Fruit fly (Drosophila melanogaster) whole organism, embryonic: ENCODE measurements around the gene cactin.

Experiments
- Aef1 ChIP-seq: fragments of 200-800 bp; sonication (Bioruptor generic); IDR thresholded peaks from 3 replicates; pipeline ENCODE4 v1.3.6; 2022; ENCODE audit warnings: missing biosample characterization, missing genetic modification characterization
- Antp ChIP-seq: fragments of 200-800 bp; sonication (Bioruptor generic); optimal IDR thresholded peaks from 3 replicates; lab custom pipeline; 2016; ENCODE audit warnings: missing biosample characterization, missing genetic modification characterization
- Bdp1 ChIP-seq: fragments of 200-800 bp; sonication (Bioruptor generic); optimal IDR thresholded peaks from 3 replicates; lab custom pipeline; 2016; ENCODE audit warnings: missing biosample characterization, missing genetic modification characterization
- Blimp-1 ChIP-seq: fragments of 200-800 bp; sonication (Bioruptor generic); optimal IDR thresholded peaks from 3 replicates; lab custom pipeline; 2018; ENCODE audit warnings: missing biosample characterization, missing genetic modification characterization, mild to moderate bottlenecking, moderate library complexity, missing genetic modification reagents
- CG10267 ChIP-seq: fragments of 200-800 bp; sonication (Bioruptor generic); optimal IDR thresholded peaks from 2 replicates; lab custom pipeline; 2018; ENCODE audit warnings: missing biosample characterization, mild to moderate bottlenecking, missing genetic modification characterization, moderate library complexity
- CG10462 ChIP-seq: fragments of 200-800 bp; sonication (Bioruptor generic); optimal IDR thresholded peaks from 2 replicates; lab custom pipeline; 2016; ENCODE audit warnings: missing biosample characterization, missing genetic modification characterization
- CG10543 ChIP-seq: fragments of 200-800 bp; sonication (Bioruptor generic); optimal IDR thresholded peaks from 3 replicates; lab custom pipeline; 2017; ENCODE audit warnings: missing biosample characterization, mild to moderate bottlenecking, missing genetic modification characterization, moderate library complexity
- CG11560 ChIP-seq: fragments of 200-800 bp; sonication (Bioruptor generic); IDR thresholded peaks from 3 replicates; pipeline ENCODE4 v1.3.6; 2022; ENCODE audit warnings: missing biosample characterization, missing genetic modification characterization
- CG11695 ChIP-seq: fragments of 200-800 bp; sonication (Bioruptor generic); IDR thresholded peaks from 3 replicates; pipeline ENCODE4 v1.3.6; 2022; ENCODE audit warnings: missing biosample characterization, missing genetic modification characterization
- CG12659 ChIP-seq: fragments of 200-800 bp; sonication (Bioruptor generic); optimal IDR thresholded peaks from 3 replicates; lab custom pipeline; 2017; ENCODE audit warnings: mild to moderate bottlenecking, missing biosample characterization, missing genetic modification reagents, missing genetic modification characterization
- CG12744 ChIP-seq: fragments of 200-800 bp; sonication (Bioruptor generic); optimal IDR thresholded peaks from 2 replicates; lab custom pipeline; 2016; ENCODE audit warnings: missing biosample characterization, missing genetic modification characterization
- CG12769 ChIP-seq: fragments of 200-800 bp; sonication (Bioruptor generic); optimal IDR thresholded peaks from 2 replicates; lab custom pipeline; 2019; ENCODE audit warnings: missing biosample characterization, mild to moderate bottlenecking, missing genetic modification characterization, moderate library complexity
- CG13296 ChIP-seq: fragments of 200-800 bp; sonication (Bioruptor generic); optimal IDR thresholded peaks from 3 replicates; lab custom pipeline; 2018; ENCODE audit warnings: missing biosample characterization, mild to moderate bottlenecking, missing genetic modification characterization
- CG16813 ChIP-seq: fragments of 200-800 bp; sonication (Bioruptor generic); IDR thresholded peaks from 3 replicates; pipeline ENCODE4 v1.3.6; 2022; ENCODE audit warnings: missing biosample characterization, missing genetic modification characterization; ENCODE audit not compliant: partially characterized antibody
- CG4360 ChIP-seq: fragments of 200-800 bp; sonication (Bioruptor generic); IDR thresholded peaks from 2 replicates; pipeline ENCODE4 v1.3.6; 2022; ENCODE audit warnings: missing biosample characterization, missing genetic modification characterization
- CG4424 ChIP-seq: fragments of 200-800 bp; sonication (Bioruptor generic); optimal IDR thresholded peaks from 3 replicates; lab custom pipeline; 2016; ENCODE audit warnings: missing biosample characterization, missing genetic modification characterization
- CG4730 ChIP-seq: fragments of 200-800 bp; sonication (Bioruptor generic); IDR thresholded peaks from 2 replicates; pipeline ENCODE4 v1.3.6; 2022; ENCODE audit warnings: missing biosample characterization, missing genetic modification characterization
- CG6272 ChIP-seq: fragments of 200-800 bp; sonication (Bioruptor generic); IDR thresholded peaks from 2 replicates; pipeline ENCODE4 v1.3.6; 2022; ENCODE audit warnings: missing biosample characterization, missing genetic modification characterization
- CG8290 ChIP-seq, 3 experiments: fragments of 200-800 bp; sonication (Bioruptor generic); optimal IDR thresholded peaks; 2 replicates each; lab custom pipeline; 2016 to 2019; ENCODE audit warnings: missing biosample characterization in 3 of 3, missing genetic modification characterization in 3 of 3, mild to moderate bottlenecking in 2 of 3, moderate library complexity in 1 of 3
- CkIIα-i1 ChIP-seq: fragments of 200-800 bp; sonication (Bioruptor generic); IDR thresholded peaks from 2 replicates; pipeline ENCODE4 v1.3.6; 2022; ENCODE audit warnings: missing biosample characterization, missing genetic modification characterization
- Dad ChIP-seq: fragments of 200-800 bp; sonication (Bioruptor generic); optimal IDR thresholded peaks from 3 replicates; lab custom pipeline; 2016; ENCODE audit warnings: missing biosample characterization, missing genetic modification characterization
- Dp ChIP-seq: fragments of 200-800 bp; sonication (Bioruptor generic); optimal IDR thresholded peaks from 2 replicates; lab custom pipeline; 2018; ENCODE audit warnings: missing biosample characterization, mild to moderate bottlenecking, missing genetic modification characterization, moderate library complexity
- ERR ChIP-seq: fragments of 200-800 bp; sonication (Bioruptor generic); optimal IDR thresholded peaks from 2 replicates; lab custom pipeline; 2016; ENCODE audit warnings: missing biosample characterization, missing genetic modification characterization
- Ets65A ChIP-seq: fragments of 200-800 bp; sonication (Bioruptor generic); peaks from one replicate; lab custom pipeline; 2016; ENCODE audit warnings: missing biosample characterization, missing genetic modification characterization
- Max ChIP-seq: fragments of 200-800 bp; sonication (Bioruptor generic); optimal IDR thresholded peaks from 2 replicates; lab custom pipeline; 2016; ENCODE audit warnings: missing biosample characterization, mild to moderate bottlenecking, missing genetic modification characterization
- Scr ChIP-seq: fragments of 200-800 bp; sonication (Bioruptor generic); IDR thresholded peaks from 2 replicates; pipeline ENCODE4 v1.3.6; 2022; ENCODE audit warnings: missing biosample characterization, missing genetic modification characterization; ENCODE audit not compliant: partially characterized antibody
- Side ChIP-seq: fragments of 200-800 bp; sonication (Bioruptor generic); optimal IDR thresholded peaks from 2 replicates; lab custom pipeline; 2016; ENCODE audit warnings: missing biosample characterization, missing genetic modification characterization
- Stat92E ChIP-seq, 3 experiments: fragments of >200 bp in 2 of 3; fragments of 200-800 bp in 1 of 3; sonication (Bioruptor generic) in 1 of 3; optimal IDR thresholded peaks; 2 replicates each; lab custom pipeline; 2017 to 2019; ENCODE audit warnings: missing biosample characterization in 3 of 3, missing genetic modification characterization in 3 of 3, mild to moderate bottlenecking in 1 of 3, moderate library complexity in 1 of 3
- bbx ChIP-seq: fragments of 200-800 bp; sonication (Bioruptor generic); IDR thresholded peaks from 2 replicates; pipeline ENCODE4 v1.3.6; 2022; ENCODE audit warnings: missing biosample characterization, missing genetic modification characterization; ENCODE audit not compliant: partially characterized antibody
- caup ChIP-seq: fragments of 200-800 bp; sonication (Bioruptor generic); optimal IDR thresholded peaks from 3 replicates; lab custom pipeline; 2017; ENCODE audit warnings: missing biosample characterization, mild to moderate bottlenecking, missing genetic modification characterization, moderate library complexity; ENCODE audit not compliant: severe bottlenecking
- danr ChIP-seq: fragments of 200-800 bp; sonication (Bioruptor generic); IDR thresholded peaks from 2 replicates; pipeline ENCODE4 v1.3.6; 2022; ENCODE audit warnings: missing biosample characterization, missing genetic modification characterization
- ems ChIP-seq: fragments of 200-800 bp; sonication (Bioruptor generic); optimal IDR thresholded peaks from 3 replicates; lab custom pipeline; 2016; ENCODE audit warnings: missing biosample characterization, missing genetic modification characterization
- ftz-f1 ChIP-seq: fragments of 200-800 bp; sonication (Bioruptor generic); optimal IDR thresholded peaks from 2 replicates; lab custom pipeline; 2016; ENCODE audit warnings: missing biosample characterization, missing genetic modification characterization
- gem ChIP-seq: fragments of 200-800 bp; sonication (Bioruptor generic); optimal IDR thresholded peaks from 2 replicates; lab custom pipeline; 2019; ENCODE audit warnings: missing biosample characterization, mild to moderate bottlenecking, missing genetic modification characterization, moderate library complexity
- her ChIP-seq: fragments of 200-800 bp; sonication (Bioruptor generic); optimal IDR thresholded peaks from 2 replicates; lab custom pipeline; 2016; ENCODE audit warnings: missing biosample characterization, missing genetic modification characterization
- ind ChIP-seq: fragments of 200-800 bp; sonication (Bioruptor generic); optimal IDR thresholded peaks from 3 replicates; lab custom pipeline; 2016; ENCODE audit warnings: missing biosample characterization, missing genetic modification characterization
- mam ChIP-seq: fragments of 200-800 bp; sonication (Bioruptor generic); optimal IDR thresholded peaks from 3 replicates; lab custom pipeline; 2016; ENCODE audit warnings: missing biosample characterization, missing genetic modification characterization
- mirr ChIP-seq: fragments of 200-800 bp; sonication (Bioruptor generic); optimal IDR thresholded peaks from 3 replicates; lab custom pipeline; 2018; ENCODE audit warnings: missing biosample characterization, mild to moderate bottlenecking, missing genetic modification characterization
- pzg ChIP-seq: fragments of 200-800 bp; sonication (Bioruptor generic); optimal IDR thresholded peaks from 3 replicates; lab custom pipeline; 2018; ENCODE audit warnings: missing biosample characterization, mild to moderate bottlenecking, missing genetic modification characterization, moderate library complexity
- run ChIP-seq: fragments of 200-800 bp; sonication (Bioruptor generic); optimal IDR thresholded peaks from 3 replicates; lab custom pipeline; 2018; ENCODE audit warnings: missing biosample characterization, mild to moderate bottlenecking, missing genetic modification characterization
- schlank ChIP-seq: fragments of 200-800 bp; sonication (Bioruptor generic); optimal IDR thresholded peaks from 2 replicates; lab custom pipeline; 2018; ENCODE audit warnings: missing biosample characterization, mild to moderate bottlenecking, missing genetic modification characterization
- shn ChIP-seq: fragments of 200-800 bp; sonication (Bioruptor generic); optimal IDR thresholded peaks from 3 replicates; lab custom pipeline; 2016; ENCODE audit warnings: missing biosample characterization, missing genetic modification characterization
- sima ChIP-seq: fragments of 200-800 bp; sonication (Bioruptor generic); optimal IDR thresholded peaks from 2 replicates; lab custom pipeline; 2016; ENCODE audit warnings: missing biosample characterization, missing genetic modification characterization
- sisA ChIP-seq: fragments of 200-800 bp; sonication (Bioruptor generic); IDR thresholded peaks from 2 replicates; pipeline ENCODE4 v1.3.6; 2022; ENCODE audit warnings: missing biosample characterization, missing genetic modification characterization
- sr ChIP-seq: fragments of 200-800 bp; sonication (Bioruptor generic); IDR thresholded peaks from 3 replicates; pipeline ENCODE4 v1.3.6; 2022; ENCODE audit warnings: missing biosample characterization, missing genetic modification characterization
- tap ChIP-seq: fragments of 200-800 bp; optimal IDR thresholded peaks from 3 replicates; lab custom pipeline; 2019; ENCODE audit warnings: missing biosample characterization, mild to moderate bottlenecking, missing genetic modification characterization, moderate library complexity
- tup ChIP-seq: fragments of 200-800 bp; sonication (Bioruptor generic); optimal IDR thresholded peaks from 2 replicates; lab custom pipeline; 2016; ENCODE audit warnings: missing biosample characterization, mild to moderate bottlenecking, missing genetic modification characterization, moderate library complexity
- usp ChIP-seq: fragments of >200 bp; optimal IDR thresholded peaks from 2 replicates; lab custom pipeline; 2017; ENCODE audit warnings: missing biosample characterization, missing genetic modification characterization
- vvl ChIP-seq: fragments of 200-800 bp; sonication (Bioruptor generic); IDR thresholded peaks from 2 replicates; pipeline ENCODE4 v1.3.6; 2022; ENCODE audit warnings: missing biosample characterization, missing genetic modification characterization
- wor ChIP-seq: fragments of 200-800 bp; sonication (Bioruptor generic); IDR thresholded peaks from 2 replicates; pipeline ENCODE4 v1.3.6; 2022; ENCODE audit warnings: missing biosample characterization, missing genetic modification characterization
- zf30C ChIP-seq: fragments of 200-800 bp; sonication (Bioruptor generic); optimal IDR thresholded peaks from 3 replicates; lab custom pipeline; 2018; ENCODE audit warnings: missing biosample characterization, mild to moderate bottlenecking, missing genetic modification characterization

The cactin gene

DNA sequence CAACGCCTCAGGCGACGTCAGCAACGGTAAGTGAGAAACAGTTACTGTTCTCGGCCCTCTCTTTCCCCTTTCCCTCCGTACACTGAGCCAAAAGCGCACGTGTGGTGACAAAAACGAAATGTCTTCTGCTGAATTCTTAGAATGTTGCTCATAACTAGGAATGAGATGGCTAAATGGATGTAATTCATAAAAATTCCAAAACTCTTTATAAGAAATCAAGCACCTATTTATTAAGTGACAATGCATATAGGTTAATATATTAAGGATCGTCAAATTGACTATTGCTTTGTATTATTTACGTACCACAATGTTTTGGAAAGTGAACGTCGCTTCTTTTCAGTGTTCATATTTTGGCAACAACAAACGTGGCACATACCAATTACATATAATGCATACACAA is 10.7 kb downstream of the cactin start (continued):
- TF ChIP-seq CG4730 (GFP tag; lab: Robert Waterston, UW) = no peak
- peak; percentile 5 for TF ChIP-seq schlank
- TF ChIP-seq CG11560 (tag; lab: Robert Waterston, UW) = 0 out of 3 replicates have a peak, but pooled peaks have one; percentile 32
- peak; percentile 83 for TF ChIP-seq Ets65A (GFP tag; lab: Kevin White, UChicago)
- no peak for TF ChIP-seq ftz-f1 (GFP tag; lab: Kevin White, UChicago)
- no peak for TF ChIP-seq pzg
- no peak for TF ChIP-seq CG10462
- TF ChIP-seq CG13296 (GFP tag; lab: Kevin White, UChicago) = peak; percentile 45
- peak; percentile 15 for TF ChIP-seq ind (GFP tag; lab: Kevin White, UChicago)
- no peak for TF ChIP-seq Bdp1 (GFP tag; lab: Kevin White, UChicago)
- TF ChIP-seq usp (GFP tag; lab: Kevin White, UChicago) = no peak
- no peak for TF ChIP-seq Stat92E (GFP tag; optimal IDR thresholded peaks at IDR 0.05; lab: Kevin White, UChicago)
- no peak for TF ChIP-seq CG11695
- TF ChIP-seq CG16813 (GFP tag; lab: Robert Waterston, UW) = no peak
- no peak for TF ChIP-seq wor (GFP tag; lab: Robert Waterston, UW)
- no peak for TF ChIP-seq run (tag; lab: Kevin White, UChicago)
- no peak for TF ChIP-seq CG8290 (GFP tag; optimal IDR thresholded peaks at IDR 0.05; lab: Kevin White, UChicago)
- TF ChIP-seq CG8290 (tag; optimal IDR thresholded peaks at IDR 0.05; lab: Kevin White, UChicago) = no peak
- no peak for TF ChIP-seq CG4360 (GFP tag; lab: Robert Waterston, UW)
- TF ChIP-seq Side (GFP tag; lab: Kevin White, UChicago) = no peak
- TF ChIP-seq Blimp-1 (GFP tag; lab: Kevin White, UChicago) = no peak
- peak; percentile 17 for TF ChIP-seq CG12659 (GFP tag; lab: Kevin White, UChicago)
- no peak for TF ChIP-seq tap (tag; lab: Kevin White, UChicago)
- no peak for TF ChIP-seq vvl
- TF ChIP-seq zf30C = peak; percentile 50
- no peak for TF ChIP-seq tup
- TF ChIP-seq Aef1 (GFP tag; lab: Robert Waterston, UW) = no peak
- no peak for TF ChIP-seq sima (GFP tag; lab: Kevin White, UChicago)
- no peak for TF ChIP-seq Dad (GFP tag; lab: Kevin White, UChicago)
- no peak for TF ChIP-seq Scr (GFP tag; lab: Robert Waterston, UW)
- no peak for TF ChIP-seq CG12769
- TF ChIP-seq sisA = 0 out of 2 replicates have a peak, but pooled peaks have one; percentile 22
- peak; percentile 64 for TF ChIP-seq CG10543
- TF ChIP-seq shn = no peak
- no peak for TF ChIP-seq CG12744 (GFP tag; lab: Kevin White, UChicago)
- peak; percentile 38 for TF ChIP-seq mam (GFP tag; lab: Kevin White, UChicago)
- peak; percentile 11 for TF ChIP-seq ems
- no peak for TF ChIP-seq CkIIα-i1 (GFP tag; lab: Robert Waterston, UW)
- no peak for TF ChIP-seq bbx (GFP tag; lab: Robert Waterston, UW)
- TF ChIP-seq Max (GFP tag; lab: Kevin White, UChicago) = no peak
- TF ChIP-seq Antp (GFP tag; lab: Kevin White, UChicago) = peak; percentile 23
- TF ChIP-seq caup (GFP tag; lab: Kevin White, UChicago) = peak; percentile 29
- no peak for TF ChIP-seq her (GFP tag; lab: Kevin White, UChicago)
- no peak for TF ChIP-seq CG10267 (tag; lab: Kevin White, UChicago)
- TF ChIP-seq CG6272 (GFP tag; lab: Robert Waterston, UW) = no peak
- no peak for TF ChIP-seq mirr (GFP tag; lab: Kevin White, UChicago)
- no peak for TF ChIP-seq sr (GFP tag; lab: Robert Waterston, UW)
- no peak for TF ChIP-seq Dp (GFP tag; lab: Kevin White, UChicago)
- TF ChIP-seq gem (tag; lab: Kevin White, UChicago) = peak; percentile 42
- TF ChIP-seq ERR (GFP tag; lab: Kevin White, UChicago) = no peak
- peak; percentile 2 for TF ChIP-seq CG4424 (GFP tag; lab: Kevin White, UChicago)
- no peak for TF ChIP-seq danr (GFP tag; lab: Robert Waterston, UW)
